Fruit fly (Drosophila melanogaster): ENCODE results near the gene CG10343.

DNA sequence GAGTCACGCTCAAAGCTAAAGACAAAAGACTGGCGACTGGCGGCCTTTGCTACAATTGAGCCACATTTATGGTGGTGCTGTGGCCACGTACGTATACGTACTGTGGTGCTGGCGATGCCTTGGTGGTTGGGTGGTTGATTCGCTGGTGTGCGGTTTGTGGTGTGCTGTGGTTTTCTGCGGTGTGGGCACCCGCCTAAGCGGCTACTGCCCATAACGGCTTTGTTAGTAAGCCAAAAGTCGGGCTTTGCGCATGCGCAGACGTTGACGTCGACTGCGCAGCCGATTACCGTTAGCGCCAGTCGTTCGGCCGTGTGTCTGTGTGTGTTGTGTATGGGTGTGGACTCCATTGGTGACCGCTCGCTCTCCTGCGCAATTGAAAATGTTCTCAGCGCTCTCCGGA, 50.0 kb downstream of the CG10343 start:
- TF ChIP-seq Hr39 (GFP tag; optimal IDR thresholded peaks at IDR 0.05) = no peak
- TF ChIP-seq CG16779 (tag; optimal IDR thresholded peaks at IDR 0.05) = no peak
- no peak for TF ChIP-seq fd85E (GFP tag; optimal IDR thresholded peaks at IDR 0.05)
- TF ChIP-seq OdsH (GFP tag; optimal IDR thresholded peaks at IDR 0.05) = no peak
